Worm (Caenorhabditis elegans) whole organism, L1 larva: Measurements from ENCODE around the gene lido-1.

Experiments
- ceh-63 ChIP-seq: fragments of 200-800 bp; sonication (Bioruptor generic); optimal IDR thresholded peaks from 2 replicates; lab custom pipeline; 2018; ENCODE audit warnings: mild to moderate bottlenecking, missing genetic modification characterization, missing compliant biosample characterization
- elt-3 ChIP-seq, 6 experiments: fragments of 150-350 bp in 1 of 6; sonication (generic microtip); optimal IDR thresholded peaks; 2 replicates each; lab custom pipeline; 2017 to 2018; ENCODE audit warnings: missing biosample characterization in 6 of 6, missing genetic modification characterization in 6 of 6, inconsistent platforms in 1 of 6
- jun-1 ChIP-seq: fragments of 150-350 bp; optimal IDR thresholded peaks from 2 replicates; lab custom pipeline; 2014; ENCODE audit warnings: missing biosample characterization, missing genetic modification reagents, missing genetic modification characterization
- nhr-11 ChIP-seq: fragments of 150-350 bp; optimal IDR thresholded peaks from 2 replicates; lab custom pipeline; 2014; ENCODE audit warnings: missing biosample characterization, missing genetic modification characterization
- snpc-4 ChIP-seq: fragments of 150-350 bp; optimal IDR thresholded peaks from 2 replicates; lab custom pipeline; 2014; ENCODE audit warnings: missing biosample characterization, missing genetic modification characterization
- sptf-1 ChIP-seq: fragments of 150-350 bp; optimal IDR thresholded peaks from 2 replicates; lab custom pipeline; 2014; ENCODE audit warnings: missing biosample characterization, missing genetic modification characterization
- unc-62 ChIP-seq: fragments of 150-350 bp; optimal IDR thresholded peaks from 2 replicates; lab custom pipeline; 2014; ENCODE audit warnings: missing biosample characterization, missing genetic modification reagents, missing genetic modification characterization

DNA sequence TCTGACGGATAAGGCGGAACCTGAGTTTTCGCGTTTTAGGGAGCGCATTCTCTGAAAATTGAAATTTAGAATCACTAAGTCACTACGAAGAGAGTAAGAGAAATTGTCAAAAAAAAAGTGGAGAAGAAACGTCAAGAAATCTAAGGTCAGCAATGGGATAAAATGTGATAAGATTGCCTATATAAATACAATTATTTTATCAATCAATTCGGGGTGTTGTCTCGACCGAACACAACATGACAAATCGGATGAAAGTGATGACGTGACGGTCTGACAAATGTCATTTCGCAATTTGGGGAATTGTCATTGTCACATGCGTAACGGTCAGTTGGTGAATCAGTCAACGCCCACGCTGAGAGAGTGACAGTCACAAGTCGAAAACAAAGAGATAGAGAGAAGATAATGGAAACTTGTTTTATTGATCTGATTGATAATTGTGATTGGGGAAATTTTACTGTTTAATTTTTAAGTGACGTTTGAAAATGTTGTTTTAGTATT lies 41.8 kb upstream of the lido-1 start, which contains the start of gene cnp-3:
- TF ChIP-seq sptf-1 (tag; lab: Kevin White, UChicago) (no peak), elt-3 (tag; optimal IDR thresholded peaks at IDR 0.05; lab: Kevin White, UChicago) (peak in 2 of 6 experiments; percentile 79 to 96), ceh-63 (GFP tag; lab: Kevin White, UChicago) (no peak), unc-62 (GFP tag; lab: Kevin White, UChicago) (no peak), jun-1 (tag; lab: Kevin White, UChicago) (no peak), snpc-4 (tag; lab: Kevin White, UChicago) (no peak), nhr-11 (no peak)
